Fruit fly (Drosophila melanogaster): ENCODE measurements around the gene Septin2.

Gene Septin2

dm6 chr3R:20574535-20574980 is 13.6 kb downstream of the Septin2 start (continued):
- TF ChIP-seq HmgZ (tag; optimal IDR thresholded peaks at IDR 0.05) (peak; percentile 60), salm (tag; optimal IDR thresholded peaks at IDR 0.05) (no peak), HLH54F (GFP tag; optimal IDR thresholded peaks at IDR 0.05) (no peak), Tbp (GFP tag; optimal IDR thresholded peaks at IDR 0.05) (no peak), E2f2 (GFP tag; IDR thresholded peaks at IDR 0.05) (no peak), fd3F (GFP tag; optimal IDR thresholded peaks at IDR 0.05) (no peak), CG1792 (GFP tag; optimal IDR thresholded peaks at IDR 0.05) (no peak), lola (GFP tag; optimal IDR thresholded peaks at IDR 0.05) (no peak), CTCF (GFP tag; optimal IDR thresholded peaks at IDR 0.05) (no peak), cwo (GFP tag; optimal IDR thresholded peaks at IDR 0.05) (peak; percentile 20), Hr3 (GFP tag; optimal IDR thresholded peaks at IDR 0.05) (no peak), usp (GFP tag; optimal IDR thresholded peaks at IDR 0.05) (no peak), lilli (GFP tag; optimal IDR thresholded peaks at IDR 0.05) (peak; percentile 73), wor (GFP tag; IDR thresholded peaks at IDR 0.05) (no peak), Aef1 (GFP tag; IDR thresholded peaks at IDR 0.05) (no peak), Ets65A (GFP tag) (no peak), exex (tag; optimal IDR thresholded peaks at IDR 0.05) (peak; percentile 82), zen2 (GFP tag; IDR thresholded peaks at IDR 0.05; ENCODE audit: partially characterized antibody) (no peak), Chrac-16 (GFP tag; optimal IDR thresholded peaks at IDR 0.05) (no peak), dmrt99B (tag; optimal IDR thresholded peaks at IDR 0.05) (no peak), pb (GFP tag; optimal IDR thresholded peaks at IDR 0.05) (no peak), nom (GFP tag; optimal IDR thresholded peaks at IDR 0.05) (no peak), Hsf (GFP tag; optimal IDR thresholded peaks at IDR 0.05) (no peak), ems (GFP tag; optimal IDR thresholded peaks at IDR 0.05) (no peak), CG5953 (GFP tag; IDR thresholded peaks at IDR 0.05) (no peak), CG12071 (GFP tag; optimal IDR thresholded peaks at IDR 0.05) (peak; percentile 33), CG4328 (GFP tag; optimal IDR thresholded peaks at IDR 0.05) (peak; percentile 32), Hey (tag; optimal IDR thresholded peaks at IDR 0.05) (peak; percentile 90), CG17612 (GFP tag; IDR thresholded peaks at IDR 0.05) (no peak), CrebB (tag; optimal IDR thresholded peaks at IDR 0.05) (peak; percentile 52), mld (GFP tag; IDR thresholded peaks at IDR 0.05; ENCODE audit: partially characterized antibody) (no peak), tgo (GFP tag; IDR thresholded peaks at IDR 0.05) (no peak), maf-S (GFP tag; optimal IDR thresholded peaks at IDR 0.05) (peak; percentile 22), CG14667 (GFP tag; IDR thresholded peaks at IDR 0.05) (no peak), nerfin-1 (tag; optimal IDR thresholded peaks at IDR 0.05) (no peak), Bgb (GFP tag; IDR thresholded peaks at IDR 0.05; ENCODE audit: partially characterized antibody) (peak; percentile 36; the same call in 1 of the 2 replicates), jigr1 (GFP tag; IDR thresholded peaks at IDR 0.05) (no peak), pum (GFP tag; optimal IDR thresholded peaks at IDR 0.05) (no peak), Ets97D (GFP tag; optimal IDR thresholded peaks at IDR 0.05) (no peak), CG13624 (GFP tag; optimal IDR thresholded peaks at IDR 0.05) (peak; percentile 11), ERR (GFP tag; optimal IDR thresholded peaks at IDR 0.05) (no peak), Antp (GFP tag; optimal IDR thresholded peaks at IDR 0.05) (peak; percentile 19), dysf (GFP tag; IDR thresholded peaks at IDR 0.05) (no peak), CG10274 (GFP tag; optimal IDR thresholded peaks at IDR 0.05) (no peak), Doc2 (GFP tag; IDR thresholded peaks at IDR 0.05) (no peak), CG18619 (GFP tag; optimal IDR thresholded peaks at IDR 0.05) (no peak), dimm (GFP tag; IDR thresholded peaks at IDR 0.05) (no peak), amos (GFP tag; IDR thresholded peaks at IDR 0.05; ENCODE audit: partially characterized antibody) (peak; percentile 39; the same call in 1 of the 2 replicates), unpg (GFP tag; optimal IDR thresholded peaks at IDR 0.05) (peak; percentile 2), cad (GFP tag; optimal IDR thresholded peaks at IDR 0.05) (no peak), CG11085 (GFP tag; IDR thresholded peaks at IDR 0.05) (no peak), CG1529 (GFP tag; optimal IDR thresholded peaks at IDR 0.05) (no peak), CG13424 (tag; optimal IDR thresholded peaks at IDR 0.05) (no peak)
